Worm (Caenorhabditis elegans) whole organism, early embryonic: ENCODE data around the gene lonp-2.

Experiments
- B0310.2 ChIP-seq: sonication (generic microtip); optimal IDR thresholded peaks from 2 replicates; lab custom pipeline; 2016; ENCODE audit warnings: mild to moderate bottlenecking, missing genetic modification characterization, missing compliant biosample characterization
- aly-1 ChIP-seq: sonication (generic microtip); optimal IDR thresholded peaks from 2 replicates; lab custom pipeline; 2016; ENCODE audit warnings: missing genetic modification characterization, missing compliant biosample characterization
- ama-1 ChIP-seq: fragments of 150-350 bp; optimal IDR thresholded peaks from 2 replicates; lab custom pipeline; 2014
- ets-7 ChIP-seq: sonication (generic microtip); optimal IDR thresholded peaks from 2 replicates; lab custom pipeline; 2016; ENCODE audit warnings: missing genotype, missing genetic modification characterization, missing compliant biosample characterization

DNA sequence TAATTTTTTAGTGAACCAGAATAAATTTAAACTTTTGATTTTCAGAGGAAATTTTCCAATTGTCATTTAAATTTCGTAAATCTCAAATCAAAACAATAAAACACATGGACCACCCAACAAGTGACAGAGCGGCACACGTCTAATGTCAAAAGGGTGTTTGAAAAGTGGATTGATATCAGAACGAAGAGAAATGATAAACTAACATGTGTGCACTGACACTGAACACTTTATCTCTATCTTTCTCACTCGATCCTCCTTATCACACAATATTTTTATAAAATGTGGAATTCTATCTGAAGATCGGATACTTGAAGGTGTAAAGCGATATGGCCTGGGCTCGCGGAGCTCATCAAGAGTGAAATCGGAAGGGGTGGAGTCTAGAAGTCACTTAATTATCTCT lies 12.1 kb downstream of the lonp-2 start:
- TF ChIP-seq ama-1 (lab: Kevin White, UChicago) (no peak), ets-7 (tag; lab: Kevin White, UChicago) (no peak), aly-1 (tag; lab: Kevin White, UChicago) (no peak), B0310.2 (tag; lab: Kevin White, UChicago) (no peak)
